Fruit fly (Drosophila melanogaster): ENCODE measurements around the gene CG7376.
A peak's percentile ranks its signal among the peaks of the same experiment; 100 is the strongest.

The CG7376 gene

DNA sequence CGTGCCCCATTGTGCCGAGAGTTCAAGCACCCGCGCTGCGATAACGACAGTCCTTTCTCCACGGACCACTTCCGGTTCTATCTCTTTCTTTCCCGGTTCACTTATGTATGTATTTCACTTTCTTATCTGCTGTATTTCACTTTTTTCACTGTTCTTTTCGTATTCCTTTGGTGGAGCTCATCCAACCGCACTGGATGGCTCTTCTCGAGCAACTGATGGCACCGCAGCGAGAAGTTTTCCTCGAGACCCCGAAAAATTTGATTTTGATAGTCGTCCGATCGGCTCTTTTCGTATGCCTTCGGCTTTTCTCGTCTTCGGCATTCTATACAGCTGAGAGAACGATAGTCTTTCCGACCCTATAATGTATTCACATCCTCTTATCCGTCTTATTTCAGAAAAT is 43.8 kb downstream of the CG7376 start, which contains the start of gene LanA (continued):
- TF ChIP-seq pb (GFP tag; optimal IDR thresholded peaks at IDR 0.05): no peak
- no peak for TF ChIP-seq Hmx (GFP tag; optimal IDR thresholded peaks at IDR 0.05)
- peak; percentile 44; the same call in 1 of the 2 replicates for TF ChIP-seq Bgb (GFP tag; IDR thresholded peaks at IDR 0.05; ENCODE audit: partially characterized antibody)
- TF ChIP-seq CG15011 (GFP tag; optimal IDR thresholded peaks at IDR 0.05): no peak
- TF ChIP-seq CG6813 (GFP tag; optimal IDR thresholded peaks at IDR 0.05): no peak
- no peak for TF ChIP-seq lola (GFP tag; optimal IDR thresholded peaks at IDR 0.05)
- no peak for TF ChIP-seq ems (GFP tag; optimal IDR thresholded peaks at IDR 0.05)
- TF ChIP-seq Gug (GFP tag; IDR thresholded peaks at IDR 0.05): no peak
- TF ChIP-seq CG15514 (GFP tag; optimal IDR thresholded peaks at IDR 0.05): no peak
- TF ChIP-seq jumu (GFP tag; optimal IDR thresholded peaks at IDR 0.05): no peak
- no peak for TF ChIP-seq Side (GFP tag; optimal IDR thresholded peaks at IDR 0.05)
- no peak for TF ChIP-seq B-H1 (GFP tag; IDR thresholded peaks at IDR 0.05)
- TF ChIP-seq H15 (GFP tag; IDR thresholded peaks at IDR 0.05): no peak
- no peak for TF ChIP-seq p53 (GFP tag; optimal IDR thresholded peaks at IDR 0.05)
- peak; percentile 98 for TF ChIP-seq Deaf1 (tag; optimal IDR thresholded peaks at IDR 0.05)
- TF ChIP-seq dimm (GFP tag; IDR thresholded peaks at IDR 0.05): no peak
- TF ChIP-seq fd3F (GFP tag; optimal IDR thresholded peaks at IDR 0.05): no peak
- TF ChIP-seq CG7987 (GFP tag; optimal IDR thresholded peaks at IDR 0.05): no peak
- TF ChIP-seq schlank (tag; optimal IDR thresholded peaks at IDR 0.05): no peak
- TF ChIP-seq CG17612 (GFP tag; IDR thresholded peaks at IDR 0.05): no peak
- TF ChIP-seq CG6175 (GFP tag; IDR thresholded peaks at IDR 0.05): 0 out of 3 replicates have a peak, but pooled peaks have one; percentile 8
- TF ChIP-seq CG4328 (GFP tag; optimal IDR thresholded peaks at IDR 0.05): no peak
- TF ChIP-seq sim (GFP tag; IDR thresholded peaks at IDR 0.05): no peak
- no peak for TF ChIP-seq lov (optimal IDR thresholded peaks at IDR 0.05)
- TF ChIP-seq lov (GFP tag; IDR thresholded peaks at IDR 0.05): no peak
- TF ChIP-seq nom (GFP tag; optimal IDR thresholded peaks at IDR 0.05): no peak
- TF ChIP-seq Taf1 (GFP tag; IDR thresholded peaks at IDR 0.05): no peak
- TF ChIP-seq CG3995 (GFP tag; optimal IDR thresholded peaks at IDR 0.05): no peak
- TF ChIP-seq Dek (tag; optimal IDR thresholded peaks at IDR 0.05): no peak
- no peak for TF ChIP-seq Fer1 (GFP tag; optimal IDR thresholded peaks at IDR 0.05)
- no peak for TF ChIP-seq oc (tag; optimal IDR thresholded peaks at IDR 0.05)
- no peak for TF ChIP-seq CG1647 (GFP tag; optimal IDR thresholded peaks at IDR 0.05)
- TF ChIP-seq odd (GFP tag; optimal IDR thresholded peaks at IDR 0.05): no peak
- TF ChIP-seq CG9876 (GFP tag; optimal IDR thresholded peaks at IDR 0.05): no peak
- TF ChIP-seq CG34422 (GFP tag; IDR thresholded peaks at IDR 0.05): peak; percentile 67
- no peak for TF ChIP-seq CG9215 (GFP tag; IDR thresholded peaks at IDR 0.05)
- TF ChIP-seq crol (GFP tag; IDR thresholded peaks at IDR 0.05): 0 out of 2 replicates have a peak, but pooled peaks have one; percentile 24
- no peak for TF ChIP-seq Ets65A (GFP tag)
- no peak for TF ChIP-seq Sry-δ (GFP tag; optimal IDR thresholded peaks at IDR 0.05)
- no peak for TF ChIP-seq CG11695 (GFP tag; IDR thresholded peaks at IDR 0.05)
- no peak for TF ChIP-seq Hr51 (GFP tag; optimal IDR thresholded peaks at IDR 0.05)
- TF ChIP-seq CG31365 (tag; optimal IDR thresholded peaks at IDR 0.05): no peak
- TF ChIP-seq CG8478 (optimal IDR thresholded peaks at IDR 0.05): no peak
- no peak for TF ChIP-seq CG30431 (GFP tag; optimal IDR thresholded peaks at IDR 0.05)
- TF ChIP-seq bab2 (GFP tag; optimal IDR thresholded peaks at IDR 0.05): no peak
- TF ChIP-seq cg (GFP tag; optimal IDR thresholded peaks at IDR 0.05): no peak
- no peak for TF ChIP-seq Sry-β (GFP tag; optimal IDR thresholded peaks at IDR 0.05)
- peak; percentile 34 for TF ChIP-seq CG7745 (tag; optimal IDR thresholded peaks at IDR 0.05)
- TF ChIP-seq gce (GFP tag; IDR thresholded peaks at IDR 0.05): 0 out of 3 replicates have a peak, but pooled peaks have one; percentile 46
- no peak for TF ChIP-seq NC2β (GFP tag; optimal IDR thresholded peaks at IDR 0.05)
- TF ChIP-seq Spps (tag; optimal IDR thresholded peaks at IDR 0.05): no peak
- no peak for TF ChIP-seq jing (GFP tag; optimal IDR thresholded peaks at IDR 0.05)
